Worm (Caenorhabditis elegans): Measurements from ENCODE around the gene C34D4.10.

DNA sequence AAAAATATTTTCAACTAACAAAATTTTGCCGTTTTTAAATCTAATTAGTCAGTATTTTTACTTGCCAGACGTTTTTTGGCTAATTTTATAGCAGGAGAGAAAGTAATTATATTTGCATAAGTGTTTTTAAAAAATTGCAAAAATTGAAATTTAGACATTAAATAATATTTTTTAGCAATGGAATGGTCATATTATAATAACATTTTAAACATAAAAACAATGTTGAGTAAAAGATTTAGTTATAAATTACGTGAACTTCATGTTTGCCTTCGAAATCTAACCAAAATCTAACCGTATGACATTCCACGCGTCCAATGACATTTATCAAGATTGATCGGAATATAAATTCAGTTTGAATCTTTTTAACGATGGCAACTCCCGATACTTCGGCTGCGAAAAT is 33.1 kb upstream of the C34D4.10 start, which contains the start of gene C34D4.2:
- TF ChIP-seq mdl-1 (tag; optimal IDR thresholded peaks at IDR 0.05) (no peak), ztf-11 (tag; optimal IDR thresholded peaks at IDR 0.05) (no peak), snpc-4 (tag; optimal IDR thresholded peaks at IDR 0.05) (no peak), nhr-12 (tag; optimal IDR thresholded peaks at IDR 0.05) (no peak), lsy-2 (tag; optimal IDR thresholded peaks at IDR 0.05) (no peak), nhr-77 (tag; optimal IDR thresholded peaks at IDR 0.05) (no peak), nhr-11 (tag; optimal IDR thresholded peaks at IDR 0.05) (no peak), nhr-25 (tag; optimal IDR thresholded peaks at IDR 0.05) (no peak), zag-1 (tag; optimal IDR thresholded peaks at IDR 0.05) (no peak)
